Worm (Caenorhabditis elegans): Measurements from ENCODE around the gene T16H12.3.

- TF ChIP-seq W03F9.2 (tag; optimal IDR thresholded peaks at IDR 0.05) (no peak), him-1 (tag; optimal IDR thresholded peaks at IDR 0.05) (no peak)
Observed at ce11 chrIII:10090685-10091084, 7.6 kb upstream of the T16H12.3 start, which contains the start of gene gtf-2H2C.

All from whole organism, L4/young adult.